Worm (Caenorhabditis elegans): ENCODE measurements around the gene frl-1.

DNA sequence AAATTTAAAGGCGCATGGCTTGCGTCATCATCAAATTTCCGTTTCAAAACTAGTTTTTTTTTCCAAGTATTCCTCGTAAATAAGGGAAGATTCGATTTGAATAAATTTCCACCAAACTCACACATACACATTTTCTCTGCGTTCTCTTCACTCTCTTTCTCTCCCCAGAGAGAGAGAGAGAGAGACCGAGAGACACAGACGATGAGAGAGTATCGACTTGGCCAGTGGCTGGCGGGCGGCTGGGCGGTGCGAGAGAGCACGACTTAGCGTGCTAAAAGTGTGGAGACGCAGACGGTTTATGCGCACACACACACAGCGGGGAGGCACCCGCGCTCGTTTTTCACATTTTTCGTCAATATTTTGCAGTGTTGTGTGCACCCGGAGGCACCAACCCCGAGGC lies 23.1 kb upstream of the frl-1 start:
- TF ChIP-seq ztf-23 (GFP tag; IDR thresholded peaks at IDR 0.05): no peak
- no peak for TF ChIP-seq cog-1 (tag; optimal IDR thresholded peaks at IDR 0.05)
- TF ChIP-seq tab-1 (GFP tag; IDR thresholded peaks at IDR 0.05): no peak
- TF ChIP-seq flt-1 (GFP tag; IDR thresholded peaks at IDR 0.05): no peak
- TF ChIP-seq med-1 (GFP tag; optimal IDR thresholded peaks at IDR 0.05; ENCODE audit: insufficient read depth): no peak
- no peak for TF ChIP-seq ztf-29 (GFP tag; IDR thresholded peaks at IDR 0.05)

All from whole organism, midembryonic.